Fruit fly (Drosophila melanogaster) whole organism, prepupa: Measurements from ENCODE around the gene Prim2.

Experiments used
- Blimp-1 ChIP-seq: fragments of 200-800 bp; sonication (Bioruptor generic); optimal IDR thresholded peaks from 3 replicates; lab custom pipeline; 2017; ENCODE audit warnings: missing biosample characterization, missing genetic modification characterization, mild to moderate bottlenecking, moderate library complexity, missing genetic modification reagents
- CG10669 ChIP-seq: fragments of 200-800 bp; sonication (Bioruptor generic); optimal IDR thresholded peaks from 3 replicates; lab custom pipeline; 2018; ENCODE audit warnings: missing biosample characterization, mild to moderate bottlenecking, missing genetic modification characterization, moderate library complexity
- CG11762 ChIP-seq: fragments of 200-800 bp; sonication (Bioruptor generic); optimal IDR thresholded peaks from 3 replicates; lab custom pipeline; 2016; ENCODE audit warnings: missing biosample characterization, missing genetic modification characterization; ENCODE audit not compliant: insufficient read depth
- CG3919 ChIP-seq: fragments of 200-800 bp; sonication (Bioruptor generic); optimal IDR thresholded peaks from 3 replicates; lab custom pipeline; 2016; ENCODE audit warnings: missing biosample characterization, missing genetic modification characterization
- CG8119 ChIP-seq: fragments of 200-800 bp; sonication (Bioruptor generic); IDR thresholded peaks from 3 replicates; pipeline ENCODE4 v1.3.6; 2022; ENCODE audit warnings: missing biosample characterization, missing genetic modification characterization
- Eip93F ChIP-seq: fragments of 200-800 bp; sonication (Bioruptor generic); optimal IDR thresholded peaks from 2 replicates; lab custom pipeline; 2016; ENCODE audit warnings: missing biosample characterization, mild to moderate bottlenecking, missing genetic modification characterization
- Gug ChIP-seq: fragments of 200-800 bp; sonication (Bioruptor generic); IDR thresholded peaks from 2 replicates; pipeline ENCODE4 v1.3.6; 2022; ENCODE audit warnings: missing biosample characterization, missing genetic modification characterization
- Lpt ChIP-seq: fragments of 200-800 bp; sonication (Bioruptor generic); optimal IDR thresholded peaks from 3 replicates; lab custom pipeline; 2016; ENCODE audit warnings: missing biosample characterization, missing genetic modification characterization
- dsx ChIP-seq: fragments of 200-800 bp; optimal IDR thresholded peaks from 3 replicates; lab custom pipeline; 2019; ENCODE audit warnings: missing biosample characterization, mild to moderate bottlenecking, missing genetic modification characterization, moderate library complexity; ENCODE audit not compliant: poor library complexity, severe bottlenecking
- fd59A ChIP-seq: fragments of 200-800 bp; sonication (Bioruptor generic); optimal IDR thresholded peaks from 2 replicates; lab custom pipeline; 2017; ENCODE audit warnings: missing biosample characterization, mild to moderate bottlenecking, missing genetic modification characterization, missing genetic modification reagents
- fkh ChIP-seq: fragments of 200-800 bp; sonication (Bioruptor generic); optimal IDR thresholded peaks from 3 replicates; lab custom pipeline; 2017; ENCODE audit warnings: missing biosample characterization, mild to moderate bottlenecking, missing genetic modification characterization, moderate library complexity
- lz ChIP-seq: fragments of 200-800 bp; sonication (Bioruptor generic); optimal IDR thresholded peaks from 3 replicates; lab custom pipeline; 2016; ENCODE audit warnings: missing biosample characterization, missing genetic modification characterization
- pdm3 ChIP-seq: fragments of 200-800 bp; sonication (Bioruptor generic); optimal IDR thresholded peaks from 3 replicates; lab custom pipeline; 2016; ENCODE audit warnings: missing biosample characterization, missing genetic modification characterization
- svp ChIP-seq: fragments of 200-800 bp; sonication (Bioruptor generic); peaks from one replicate; lab custom pipeline; 2016; ENCODE audit warnings: missing biosample characterization, missing genetic modification characterization

DNA sequence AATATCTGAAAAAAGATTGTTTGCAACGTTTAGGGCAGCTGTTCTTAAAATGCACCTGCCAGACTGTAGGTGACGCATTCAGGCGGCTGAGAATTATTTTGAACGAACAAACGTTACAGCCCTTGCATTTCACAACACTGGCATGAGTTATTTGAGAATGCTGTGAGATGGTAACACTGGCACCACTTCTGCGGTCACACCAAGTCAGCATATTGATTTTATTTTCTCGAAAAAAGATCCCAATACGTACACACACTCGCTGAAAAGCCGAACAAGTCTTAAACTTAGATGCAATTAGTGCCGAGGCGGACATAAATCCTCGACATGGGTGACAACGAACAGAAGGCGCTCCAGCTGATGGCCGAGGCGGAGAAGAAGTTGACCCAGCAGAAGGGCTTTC, 47.9 kb downstream of the Prim2 start, which contains the start of gene alphaSnap:
- TF ChIP-seq CG11762 (GFP tag; lab: Kevin White, UChicago) (no peak), lz (GFP tag; lab: Kevin White, UChicago) (no peak), Blimp-1 (GFP tag; lab: Kevin White, UChicago) (no peak), fd59A (GFP tag; lab: Kevin White, UChicago) (no peak), fkh (peak; percentile 56), CG3919 (GFP tag; lab: Kevin White, UChicago) (no peak), CG8119 (no peak), dsx (GFP tag; lab: Kevin White, UChicago) (peak; percentile 19), Lpt (GFP tag; lab: Kevin White, UChicago) (no peak), pdm3 (no peak), svp (GFP tag; lab: Kevin White, UChicago) (no peak), Eip93F (GFP tag; lab: Kevin White, UChicago) (no peak), Gug (no peak), CG10669 (GFP tag; lab: Kevin White, UChicago) (no peak)
